Worm (Caenorhabditis elegans): ENCODE measurements around the gene lin-8.

DNA sequence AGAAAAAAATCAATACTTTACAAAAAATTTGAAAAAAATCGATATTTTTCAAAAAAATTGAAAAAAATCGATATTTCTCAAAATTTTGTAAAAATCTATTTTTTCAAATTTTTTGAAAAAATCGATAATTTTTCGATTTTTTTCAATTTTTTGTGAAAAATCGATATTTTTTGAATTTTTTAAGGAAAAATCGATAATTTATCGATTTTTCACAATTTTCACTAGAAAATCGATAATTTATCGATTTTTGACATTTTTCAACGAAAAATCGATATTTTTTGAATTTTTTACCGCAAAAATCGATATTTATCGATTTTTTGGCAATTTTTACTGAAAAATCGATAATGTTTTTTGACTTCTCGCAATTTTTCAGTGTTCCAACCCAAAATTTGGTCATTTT lies 6.7 kb downstream of the lin-8 start:
- TF ChIP-seq hsf-1 (GFP tag; IDR thresholded peaks at IDR 0.05) (no peak), rpc-1 (optimal IDR thresholded peaks at IDR 0.05) (no peak), rpc-1 (tag; optimal IDR thresholded peaks at IDR 0.05) (no peak), unc-62 (GFP tag; optimal IDR thresholded peaks at IDR 0.05) (no peak), ekl-4 (GFP tag; IDR thresholded peaks at IDR 0.05) (no peak), mel-28 (tag; optimal IDR thresholded peaks at IDR 0.05; ENCODE audit: borderline replicate concordance) (no peak), cebp-2 (GFP tag; IDR thresholded peaks at IDR 0.05) (no peak), K12H6.12 (tag; optimal IDR thresholded peaks at IDR 0.05) (no peak), cebp-1 (GFP tag; IDR thresholded peaks at IDR 0.05) (no peak), cebp-1 (tag; optimal IDR thresholded peaks at IDR 0.05) (no peak), egrh-3 (GFP tag; IDR thresholded peaks at IDR 0.05) (no peak), hmg-20 (GFP tag; IDR thresholded peaks at IDR 0.05) (no peak), ets-4 (GFP tag; optimal IDR thresholded peaks at IDR 0.05) (no peak)
